Fruit fly (Drosophila melanogaster) whole organism, embryonic: ENCODE measurements around the gene CG42841.

ENCODE experiments used
- Bdp1 ChIP-seq: fragments of 200-800 bp; sonication (Bioruptor generic); optimal IDR thresholded peaks from 3 replicates; lab custom pipeline; 2016; ENCODE audit warnings: missing biosample characterization, missing genetic modification characterization
- CG10959 ChIP-seq: fragments of 200-800 bp; sonication (Bioruptor generic); IDR thresholded peaks from 2 replicates; pipeline ENCODE4 v1.3.6; 2022; ENCODE audit warnings: missing biosample characterization, missing genetic modification characterization
- CG12219 ChIP-seq: fragments of 200-800 bp; sonication (Bioruptor generic); optimal IDR thresholded peaks from 3 replicates; lab custom pipeline; 2018; ENCODE audit warnings: missing biosample characterization, mild to moderate bottlenecking, missing genetic modification characterization
- CG12236 ChIP-seq: fragments of 200-800 bp; sonication (Bioruptor generic); optimal IDR thresholded peaks from 2 replicates; lab custom pipeline; 2016; ENCODE audit warnings: missing biosample characterization, missing genetic modification characterization
- CG12391 ChIP-seq: fragments of 200-800 bp; sonication (Bioruptor generic); optimal IDR thresholded peaks from 3 replicates; lab custom pipeline; 2018; ENCODE audit warnings: missing biosample characterization, mild to moderate bottlenecking, missing genetic modification characterization, moderate library complexity
- CG14014 ChIP-seq: fragments of 200-800 bp; sonication (Bioruptor generic); IDR thresholded peaks from 2 replicates; pipeline ENCODE4 v1.3.6; 2022; ENCODE audit warnings: missing biosample characterization, missing genetic modification characterization
- CG16815 ChIP-seq: fragments of 200-800 bp; sonication (Bioruptor generic); optimal IDR thresholded peaks from 3 replicates; lab custom pipeline; 2017; ENCODE audit warnings: missing biosample characterization, mild to moderate bottlenecking, missing genetic modification characterization
- CG1832 ChIP-seq: fragments of 200-800 bp; sonication (Bioruptor generic); optimal IDR thresholded peaks from 2 replicates; lab custom pipeline; 2017; ENCODE audit warnings: missing biosample characterization, mild to moderate bottlenecking, missing genetic modification characterization, inconsistent platforms
- CG30431 ChIP-seq: fragments of 200-800 bp; sonication (Bioruptor generic); optimal IDR thresholded peaks from 2 replicates; lab custom pipeline; 2017; ENCODE audit warnings: missing biosample characterization, missing genetic modification characterization
- CG3163 ChIP-seq: fragments of 200-800 bp; sonication (Bioruptor generic); optimal IDR thresholded peaks from 3 replicates; lab custom pipeline; 2016; ENCODE audit warnings: missing biosample characterization, missing genetic modification characterization
- CG32532 ChIP-seq: fragments of 200-800 bp; sonication (Bioruptor generic); IDR thresholded peaks from 2 replicates; pipeline ENCODE4 v1.3.6; 2022; ENCODE audit warnings: missing biosample characterization, missing genetic modification characterization
- CG34376 ChIP-seq: fragments of 200-800 bp; sonication (Bioruptor generic); optimal IDR thresholded peaks from 2 replicates; lab custom pipeline; 2018; ENCODE audit warnings: missing biosample characterization, mild to moderate bottlenecking, missing genetic modification characterization
- CG3847 ChIP-seq: fragments of 200-800 bp; sonication (Bioruptor generic); IDR thresholded peaks from 2 replicates; pipeline ENCODE4 v1.3.6; 2022; ENCODE audit warnings: missing biosample characterization, missing genetic modification characterization
- CG4282 ChIP-seq: fragments of 200-800 bp; sonication (Bioruptor generic); optimal IDR thresholded peaks from 2 replicates; lab custom pipeline; 2016; ENCODE audit warnings: missing biosample characterization, missing genetic modification characterization
- CG6813 ChIP-seq: fragments of 200-800 bp; sonication (Bioruptor generic); optimal IDR thresholded peaks from 2 replicates; lab custom pipeline; 2017; ENCODE audit warnings: missing biosample characterization, missing genetic modification characterization, mild to moderate bottlenecking, moderate library complexity, missing genetic modification reagents
- CG7271 ChIP-seq: fragments of 200-800 bp; sonication (Bioruptor generic); optimal IDR thresholded peaks from 2 replicates; lab custom pipeline; 2018; ENCODE audit warnings: missing biosample characterization, mild to moderate bottlenecking, missing genetic modification characterization, moderate library complexity
- CG7786 ChIP-seq: fragments of 200-800 bp; sonication (Bioruptor generic); optimal IDR thresholded peaks from 2 replicates; lab custom pipeline; 2016; ENCODE audit warnings: missing biosample characterization, missing genetic modification characterization
- CTCF ChIP-seq: fragments of 200-800 bp; sonication (Bioruptor generic); optimal IDR thresholded peaks from 2 replicates; lab custom pipeline; 2017; ENCODE audit warnings: missing biosample characterization, mild to moderate bottlenecking, missing genetic modification characterization, moderate library complexity
- Hsf ChIP-seq: fragments of 200-800 bp; sonication (Bioruptor generic); optimal IDR thresholded peaks from 3 replicates; lab custom pipeline; 2016; ENCODE audit warnings: missing biosample characterization, missing genetic modification characterization
- NK7.1 ChIP-seq: fragments of 200-800 bp; sonication (Bioruptor generic); optimal IDR thresholded peaks from 3 replicates; lab custom pipeline; 2016; ENCODE audit warnings: missing biosample characterization, missing genetic modification characterization
- Opbp ChIP-seq: fragments of 200-800 bp; sonication (Bioruptor generic); IDR thresholded peaks from 3 replicates; pipeline ENCODE4 v1.3.6; 2022; ENCODE audit warnings: missing biosample characterization, missing genetic modification characterization; ENCODE audit not compliant: partially characterized antibody
- PHDP ChIP-seq: fragments of 200-800 bp; sonication (Bioruptor generic); optimal IDR thresholded peaks from 3 replicates; lab custom pipeline; 2018; ENCODE audit warnings: missing biosample characterization, mild to moderate bottlenecking, missing genetic modification characterization, moderate library complexity
- Ptx1 ChIP-seq: fragments of 200-800 bp; sonication (Bioruptor generic); IDR thresholded peaks from 2 replicates; pipeline ENCODE4 v1.3.6; 2022; ENCODE audit warnings: missing biosample characterization, missing genetic modification characterization
- Stat92E ChIP-seq, 3 experiments: fragments of >200 bp in 2 of 3; fragments of 200-800 bp in 1 of 3; sonication (Bioruptor generic) in 1 of 3; optimal IDR thresholded peaks; 2 replicates each; lab custom pipeline; 2017 to 2019; ENCODE audit warnings: missing biosample characterization in 3 of 3, missing genetic modification characterization in 3 of 3, mild to moderate bottlenecking in 1 of 3, moderate library complexity in 1 of 3
- TFAM ChIP-seq: fragments of 200-800 bp; sonication (Bioruptor generic); optimal IDR thresholded peaks from 2 replicates; lab custom pipeline; 2017; ENCODE audit warnings: missing biosample characterization, missing genetic modification characterization, inconsistent platforms
- Trl ChIP-seq, 3 experiments: fragments of >200 bp in 2 of 3; fragments of 200-800 bp in 1 of 3; sonication (Bioruptor generic) in 1 of 3; optimal IDR thresholded peaks; 2 replicates in 1 of 3; 3 replicates in 2 of 3; lab custom pipeline; 2016 to 2017; ENCODE audit warnings: missing biosample characterization in 1 of 3, missing genetic modification characterization in 1 of 3
- ap ChIP-seq: fragments of 200-800 bp; sonication (Bioruptor generic); IDR thresholded peaks from 2 replicates; pipeline ENCODE4 v1.3.6; 2022; ENCODE audit warnings: missing biosample characterization, missing genetic modification characterization
- caup ChIP-seq: fragments of 200-800 bp; sonication (Bioruptor generic); optimal IDR thresholded peaks from 3 replicates; lab custom pipeline; 2017; ENCODE audit warnings: missing biosample characterization, mild to moderate bottlenecking, missing genetic modification characterization, moderate library complexity; ENCODE audit not compliant: severe bottlenecking
- dm ChIP-seq: fragments of 200-800 bp; sonication (Bioruptor generic); optimal IDR thresholded peaks from 3 replicates; lab custom pipeline; 2016; ENCODE audit warnings: missing biosample characterization, missing genetic modification characterization
- fd96Cb ChIP-seq: fragments of 200-800 bp; sonication (Bioruptor generic); optimal IDR thresholded peaks from 2 replicates; lab custom pipeline; 2018; ENCODE audit warnings: missing biosample characterization, mild to moderate bottlenecking, missing genetic modification characterization, moderate library complexity
- gt ChIP-seq: fragments of 200-800 bp; sonication (Bioruptor generic); IDR thresholded peaks from 2 replicates; pipeline ENCODE4 v1.3.6; 2022; ENCODE audit warnings: missing biosample characterization, missing genetic modification characterization
- lov ChIP-seq, 2 experiments: fragments of 200-800 bp in 1 of 2; fragments of >200 bp in 1 of 2; sonication (Bioruptor generic) in 1 of 2; IDR thresholded peaks in 1 of 2; optimal IDR thresholded peaks in 1 of 2; 2 replicates in 1 of 2; 3 replicates in 1 of 2; pipeline versions ENCODE4 v1.3.6 to Lab custom; 2017 to 2022; ENCODE audit warnings: missing biosample characterization in 1 of 2, missing genetic modification characterization in 1 of 2
- mld ChIP-seq: fragments of 200-800 bp; sonication (Bioruptor generic); IDR thresholded peaks from 3 replicates; pipeline ENCODE4 v1.3.6; 2022; ENCODE audit warnings: missing biosample characterization, missing genetic modification characterization; ENCODE audit not compliant: partially characterized antibody
- onecut ChIP-seq: fragments of 200-800 bp; sonication (Bioruptor generic); IDR thresholded peaks from 2 replicates; pipeline ENCODE4 v1.3.6; 2022; ENCODE audit warnings: missing biosample characterization, missing genetic modification characterization
- phol ChIP-seq: fragments of 200-800 bp; sonication (Bioruptor generic); optimal IDR thresholded peaks from 3 replicates; lab custom pipeline; 2018; ENCODE audit warnings: missing biosample characterization, mild to moderate bottlenecking, missing genetic modification characterization, moderate library complexity
- salm ChIP-seq: fragments of 200-800 bp; sonication (Bioruptor generic); optimal IDR thresholded peaks from 2 replicates; lab custom pipeline; 2018; ENCODE audit warnings: missing biosample characterization, mild to moderate bottlenecking, missing genetic modification characterization

Gene CG42841

dm6 chr3L:1962964-1963363 is 42.5 kb downstream of the CG42841 start, which contains the start of gene SCOT (continued):
- TF ChIP-seq CG34376 (no peak), CG12219 (GFP tag; lab: Kevin White, UChicago) (peak; percentile 75), CG4282 (peak; percentile 57), Trl (optimal IDR thresholded peaks at IDR 0.05; lab: Kevin White, UChicago) (no peak), Trl (GFP tag; optimal IDR thresholded peaks at IDR 0.05; lab: Kevin White, UChicago) (no peak), ap (GFP tag; lab: Robert Waterston, UW) (peak; percentile 71), PHDP (no peak), mld (GFP tag; lab: Robert Waterston, UW) (no peak), CG30431 (GFP tag; lab: Kevin White, UChicago) (peak; percentile 50), CG16815 (GFP tag; lab: Kevin White, UChicago) (peak; percentile 41), salm (tag; lab: Kevin White, UChicago) (peak; percentile 45), CG12236 (GFP tag; lab: Kevin White, UChicago) (peak; percentile 54), CG1832 (GFP tag; lab: Kevin White, UChicago) (no peak), CG7786 (GFP tag; lab: Kevin White, UChicago) (peak; percentile 68), Ptx1 (peak; percentile 90), CG14014 (GFP tag; lab: Robert Waterston, UW) (peak; percentile 76), CG7271 (no peak), Stat92E (GFP tag; optimal IDR thresholded peaks at IDR 0.05; lab: Kevin White, UChicago) (no peak), NK7.1 (GFP tag; lab: Kevin White, UChicago) (peak; percentile 3), fd96Cb (peak; percentile 57), phol (tag; lab: Kevin White, UChicago) (peak; percentile 52), CTCF (GFP tag; lab: Kevin White, UChicago) (no peak), dm (GFP tag; lab: Kevin White, UChicago) (peak; percentile 38), Bdp1 (GFP tag; lab: Kevin White, UChicago) (no peak), TFAM (GFP tag; lab: Kevin White, UChicago) (no peak), CG12391 (tag; lab: Kevin White, UChicago) (peak; percentile 70), gt (GFP tag; lab: Robert Waterston, UW) (peak; percentile 27; the same call in 1 of the 2 replicates), CG10959 (GFP tag; lab: Robert Waterston, UW) (peak; percentile 65), Hsf (GFP tag; lab: Kevin White, UChicago) (peak; percentile 74), lov (optimal IDR thresholded peaks at IDR 0.05; lab: Kevin White, UChicago) (no peak), lov (GFP tag; IDR thresholded peaks at IDR 0.05; lab: Robert Waterston, UW) (0 out of 3 replicates have a peak, but pooled peaks have one; percentile 65), Opbp (no peak), CG6813 (peak; percentile 3), CG3163 (GFP tag; lab: Kevin White, UChicago) (peak; percentile 74), CG32532 (GFP tag; lab: Robert Waterston, UW) (peak; percentile 72), CG3847 (peak; percentile 60), caup (GFP tag; lab: Kevin White, UChicago) (no peak), onecut (GFP tag; lab: Robert Waterston, UW) (peak; percentile 64)
